Worm (Caenorhabditis elegans): ENCODE results near the gene spp-6.
"Not testable (repeated sequence)": the region's sequence is repeated elsewhere in the genome, so short reads cannot be mapped to it uniquely, and the experiment has no call there.

spp-6 gene

DNA sequence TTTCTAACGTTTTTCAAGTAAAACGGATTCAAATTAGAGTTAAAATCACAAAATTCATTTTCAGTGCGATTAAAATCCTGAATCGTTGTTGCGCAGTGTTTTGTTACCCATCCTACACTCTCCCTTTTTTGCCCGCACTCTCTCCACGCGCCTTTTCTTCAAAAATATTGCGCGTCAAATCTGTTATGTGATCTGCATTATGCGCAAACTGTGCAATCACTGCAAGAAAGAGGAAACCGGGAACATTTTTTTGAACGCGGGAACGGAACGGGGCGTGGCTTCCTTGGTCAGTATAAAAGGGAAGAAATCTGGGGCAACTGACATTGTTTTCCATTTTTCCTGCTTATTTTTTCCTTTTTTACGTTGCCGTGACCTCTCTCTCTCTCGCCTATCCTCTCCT, 23.3 kb downstream of the spp-6 start:
- no peak for TF ChIP-seq ttx-3 (tag; optimal IDR thresholded peaks at IDR 0.05)
- TF ChIP-seq elt-4 (tag; optimal IDR thresholded peaks at IDR 0.05) = no peak

DNA sequence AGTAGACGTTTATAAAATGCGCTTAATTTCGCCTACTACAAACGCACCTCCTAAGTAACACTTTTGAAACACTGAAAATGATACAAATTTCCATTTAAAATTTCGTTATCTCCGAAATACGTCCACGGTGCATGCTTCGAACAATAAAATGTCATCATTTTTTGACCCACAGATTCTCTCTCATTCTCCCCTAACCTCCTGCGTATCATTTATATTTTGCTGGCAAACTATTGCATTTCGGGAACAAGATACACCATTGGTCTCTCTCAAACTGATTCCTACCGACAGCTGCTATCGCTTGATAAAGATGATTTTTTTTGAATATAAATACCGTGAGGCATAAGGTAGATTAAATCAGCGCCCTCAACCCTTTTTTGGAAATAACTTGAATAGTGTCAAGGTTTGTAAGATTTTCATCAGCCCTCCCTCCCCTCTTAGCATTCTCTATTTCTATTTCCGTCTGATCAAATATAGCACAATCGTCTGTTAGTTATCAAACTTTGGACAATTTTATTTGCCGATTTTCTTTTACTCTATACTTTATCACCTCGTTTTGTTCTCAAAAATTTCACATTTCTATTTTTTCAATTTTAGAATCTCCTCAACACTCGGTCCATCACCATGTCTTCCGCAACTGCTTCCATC, 23.9 kb downstream of the spp-6 start, which contains the start of gene C07D8.6:
C07D8.6 (plus strand) TSS at position 595 of the 645 bp plus-strand sequence.
- no peak for TF ChIP-seq pat-9 (tag; optimal IDR thresholded peaks at IDR 0.05)
- TF ChIP-seq nfya-1 (tag; optimal IDR thresholded peaks at IDR 0.05) = peak; percentile 21
- no peak for TF ChIP-seq C08G9.2 (tag; optimal IDR thresholded peaks at IDR 0.05)
- no peak for TF ChIP-seq ceh-48 (tag; optimal IDR thresholded peaks at IDR 0.05)
- TF ChIP-seq hlh-15 (tag; optimal IDR thresholded peaks at IDR 0.05) = no peak
- peak; percentile 64 for TF ChIP-seq elt-2 (tag; optimal IDR thresholded peaks at IDR 0.05)
- TF ChIP-seq lim-6 (tag; optimal IDR thresholded peaks at IDR 0.05) = no peak
- no peak for TF ChIP-seq syd-9 (tag; optimal IDR thresholded peaks at IDR 0.05)
- TF ChIP-seq K02D7.2 (tag; optimal IDR thresholded peaks at IDR 0.05) = no peak
- no peak for TF ChIP-seq unc-42 (tag; optimal IDR thresholded peaks at IDR 0.05)
- TF ChIP-seq fkh-10 (GFP tag; optimal IDR thresholded peaks at IDR 0.05) = no peak
- TF ChIP-seq hlh-30 (tag; optimal IDR thresholded peaks at IDR 0.05; ENCODE audit: insufficient read depth) = no peak
- no peak for TF ChIP-seq ceh-9 (tag; optimal IDR thresholded peaks at IDR 0.05)
- no peak for TF ChIP-seq K09A11.1 (tag; optimal IDR thresholded peaks at IDR 0.05; ENCODE audit: insufficient read depth)
- TF ChIP-seq mec-3 (tag; optimal IDR thresholded peaks at IDR 0.05; ENCODE audit: borderline replicate concordance) = no peak
- no peak for TF ChIP-seq dmd-4 (tag; optimal IDR thresholded peaks at IDR 0.05; ENCODE audit: borderline replicate concordance)
- TF ChIP-seq dve-1 (tag; optimal IDR thresholded peaks at IDR 0.05) = peak; percentile 4

DNA sequence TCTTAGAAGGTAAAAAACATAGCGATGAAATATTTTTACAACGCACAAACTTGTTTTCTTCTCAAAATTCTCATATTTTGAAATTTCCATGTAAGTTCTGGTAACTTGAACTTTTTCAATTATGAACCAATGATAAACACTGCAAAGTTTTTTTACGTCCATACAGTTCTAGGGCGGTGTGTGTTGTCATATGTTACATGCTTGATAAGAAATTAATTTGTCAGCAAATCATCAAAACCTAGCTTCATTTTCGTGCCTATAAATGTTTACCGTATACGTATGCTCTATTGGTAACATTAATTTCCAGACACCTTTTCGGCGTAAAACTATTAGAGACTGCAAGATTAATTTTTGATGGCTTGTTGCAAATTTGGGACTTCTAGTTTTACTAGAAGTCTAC, 26.1 kb downstream of the spp-6 start:
- TF ChIP-seq ceh-45 (GFP tag; IDR thresholded peaks at IDR 0.05) (no peak), pag-3 (tag; optimal IDR thresholded peaks at IDR 0.05; ENCODE audit: borderline replicate concordance) (no peak), hlh-13 (GFP tag; optimal IDR thresholded peaks at IDR 0.05) (no peak), npax-4 (tag; optimal IDR thresholded peaks at IDR 0.05) (no peak)

- no peak for TF ChIP-seq tbx-2 (tag; optimal IDR thresholded peaks at IDR 0.05)
- no peak for TF ChIP-seq pros-1 (tag; optimal IDR thresholded peaks at IDR 0.05)
- no peak for TF ChIP-seq ceh-45 (GFP tag; IDR thresholded peaks at IDR 0.05)
- TF ChIP-seq ceh-6 (GFP tag; optimal IDR thresholded peaks at IDR 0.05) = no peak
- TF ChIP-seq pha-4 (tag; optimal IDR thresholded peaks at IDR 0.05) = no peak
- TF ChIP-seq ceh-48 (tag; optimal IDR thresholded peaks at IDR 0.05) = no peak
- no peak for TF ChIP-seq ceh-9 (tag; optimal IDR thresholded peaks at IDR 0.05)
- TF ChIP-seq elt-2 (tag; optimal IDR thresholded peaks at IDR 0.05) = no peak
- TF ChIP-seq ref-2 (tag; optimal IDR thresholded peaks at IDR 0.05) = no peak
- no peak for TF ChIP-seq zip-5 (tag; optimal IDR thresholded peaks at IDR 0.05)
- no peak for TF ChIP-seq ceh-14 (tag; optimal IDR thresholded peaks at IDR 0.05)
- TF ChIP-seq lim-6 (tag; optimal IDR thresholded peaks at IDR 0.05) = no peak
Observed at ce11 chrX:7343747-7344146, 26.6 kb downstream of the spp-6 start, which contains the start of gene C07D8.5. C07D8.5 (plus strand) TSS chrX:7344047.

- not testable (repeated sequence) for TF ChIP-seq dmd-4 (tag; optimal IDR thresholded peaks at IDR 0.05; ENCODE audit: borderline replicate concordance); elt-4 (tag; optimal IDR thresholded peaks at IDR 0.05); elt-2 (tag; optimal IDR thresholded peaks at IDR 0.05)
Observed at ce11 chrX:7365267-7365666, 48.1 kb downstream of the spp-6 start, which contains the start of gene C56G3.2. C56G3.2 (plus strand) TSS chrX:7365567.

Data from whole organism, late embryonic.